Worm (Caenorhabditis elegans): ENCODE data around the gene H40L08.1.

ce11 chrX:15076909-15077308, 7.0 kb downstream of the H40L08.1 start:
- TF ChIP-seq nhr-11 (tag; optimal IDR thresholded peaks at IDR 0.05) (no peak), arid-1 (GFP tag; conservative IDR thresholded peaks at IDR 0.05) (no peak), aly-2 (tag; optimal IDR thresholded peaks at IDR 0.05) (no peak), F49E8.2 (tag; optimal IDR thresholded peaks at IDR 0.05; ENCODE audit: borderline replicate concordance) (no peak), skn-1 (tag; optimal IDR thresholded peaks at IDR 0.05) (no peak), Y48G9A.11 (GFP tag; IDR thresholded peaks at IDR 0.05) (no peak)

Measured in whole organism, L4 larva.